Worm (Caenorhabditis elegans) whole organism, L4 larva: ENCODE data around the gene henn-1.
A peak's percentile ranks its signal among the peaks of the same experiment; 100 is the strongest.

Experiments used
- F10B5.3 ChIP-seq: sonication (generic microtip); optimal IDR thresholded peaks from 2 replicates; lab custom pipeline; 2016; ENCODE audit warnings: mild to moderate bottlenecking, missing genetic modification characterization, missing compliant biosample characterization
- F26F4.8 ChIP-seq: fragments of 200-800 bp; sonication (Bioruptor generic); conservative IDR thresholded peaks from 2 replicates; pipeline ENCODE4 v1.3.6; 2022; ENCODE audit warnings: missing genetic modification characterization, missing compliant biosample characterization
- F37D6.2 ChIP-seq: sonication (generic microtip); optimal IDR thresholded peaks from 2 replicates; lab custom pipeline; 2016; ENCODE audit warnings: mild to moderate bottlenecking, missing genetic modification characterization, missing compliant biosample characterization
- F49E8.2 ChIP-seq: sonication (generic microtip); optimal IDR thresholded peaks from 2 replicates; lab custom pipeline; 2016; ENCODE audit warnings: missing compliant biosample characterization, mild to moderate bottlenecking, missing genetic modification characterization, borderline replicate concordance
- T26A8.4 ChIP-seq: fragments of 200-800 bp; sonication (Bioruptor generic); IDR thresholded peaks from 2 replicates; pipeline ENCODE4 v1.3.6; 2022; ENCODE audit warnings: missing genetic modification characterization, missing compliant biosample characterization
- ZK337.2 ChIP-seq: fragments of 200-800 bp; sonication (Bioruptor generic); IDR thresholded peaks from 2 replicates; pipeline ENCODE4 v1.3.6; 2022; ENCODE audit warnings: missing genetic modification reagents, missing genetic modification characterization, missing compliant biosample characterization
- ama-1 ChIP-seq: fragments of 150-350 bp; optimal IDR thresholded peaks from 2 replicates; lab custom pipeline; 2014; ENCODE audit warnings: inconsistent platforms, mixed read lengths
- arid-1 ChIP-seq: fragments of 200-800 bp; sonication (Bioruptor generic); conservative IDR thresholded peaks from 2 replicates; pipeline ENCODE4 v1.3.6; 2022; ENCODE audit warnings: missing genetic modification reagents, missing genetic modification characterization, missing compliant biosample characterization
- ceh-20 ChIP-seq: fragments of 200-800 bp; sonication (Bioruptor generic); IDR thresholded peaks from 2 replicates; pipeline ENCODE4 v1.3.6; 2022; ENCODE audit warnings: missing genetic modification reagents, missing genetic modification characterization, missing compliant biosample characterization
- ceh-44 ChIP-seq: fragments of 200-800 bp; sonication (Bioruptor generic); IDR thresholded peaks from 2 replicates; pipeline ENCODE4 v1.3.6; 2022; ENCODE audit warnings: missing genetic modification reagents, missing genetic modification characterization, missing compliant biosample characterization
- ceh-62 ChIP-seq: sonication (generic microtip); optimal IDR thresholded peaks from 2 replicates; lab custom pipeline; 2017; ENCODE audit warnings: missing biosample characterization, missing genetic modification characterization
- ceh-82 ChIP-seq: sonication (generic microtip); optimal IDR thresholded peaks from 2 replicates; lab custom pipeline; 2017; ENCODE audit warnings: missing biosample characterization, missing genetic modification characterization
- daf-16 ChIP-seq, 3 experiments: sonication (generic microtip); optimal IDR thresholded peaks; 2 replicates each; lab custom pipeline; 2016 to 2017; ENCODE audit warnings: missing genetic modification characterization in 3 of 3, missing genetic modification reagents in 3 of 3, mild to moderate bottlenecking in 2 of 3, missing compliant biosample characterization in 2 of 3, missing biosample characterization in 1 of 3, moderate library complexity in 1 of 3
- dmd-6 ChIP-seq: fragments of 200-800 bp; sonication (Bioruptor generic); IDR thresholded peaks from 2 replicates; pipeline ENCODE4 v1.3.6; 2022; ENCODE audit warnings: missing genetic modification reagents, missing genetic modification characterization, missing compliant biosample characterization
- egl-43 ChIP-seq: fragments of 200-800 bp; sonication (Bioruptor generic); IDR thresholded peaks from 2 replicates; pipeline ENCODE4 v1.3.6; 2022; ENCODE audit warnings: missing genetic modification reagents, missing genetic modification characterization, missing compliant biosample characterization
- fkh-10 ChIP-seq: fragments of 150-350 bp; optimal IDR thresholded peaks from 2 replicates; lab custom pipeline; 2014; ENCODE audit warnings: missing biosample characterization, missing genetic modification reagents, missing genetic modification characterization
- fos-1 ChIP-seq: fragments of 150-350 bp; optimal IDR thresholded peaks from 2 replicates; lab custom pipeline; 2014; ENCODE audit warnings: missing biosample characterization, missing genetic modification characterization
- hmg-1.1 ChIP-seq: fragments of 200-800 bp; sonication (Bioruptor generic); IDR thresholded peaks from 2 replicates; pipeline ENCODE4 v1.3.6; 2022; ENCODE audit warnings: missing genetic modification reagents, missing genetic modification characterization, missing compliant biosample characterization
- lin-13 ChIP-seq: fragments of 150-350 bp; optimal IDR thresholded peaks from 2 replicates; lab custom pipeline; 2014; ENCODE audit warnings: missing biosample characterization, missing genetic modification reagents, missing genetic modification characterization
- lin-38 ChIP-seq: fragments of 200-800 bp; sonication (Bioruptor generic); IDR thresholded peaks from 2 replicates; pipeline ENCODE4 v1.3.6; 2022; ENCODE audit warnings: missing genetic modification reagents, missing genetic modification characterization, missing compliant biosample characterization
- madf-5 ChIP-seq, 2 experiments: fragments of 200-800 bp; sonication (Bioruptor generic); IDR thresholded peaks; 2 replicates each; pipeline ENCODE4 v1.3.6; 2022; ENCODE audit warnings: missing compliant biosample characterization in 2 of 2, missing genetic modification characterization in 2 of 2
- madf-9 ChIP-seq: fragments of 200-800 bp; sonication (Bioruptor generic); conservative IDR thresholded peaks from 2 replicates; pipeline ENCODE4 v1.3.6; 2022; ENCODE audit warnings: missing genetic modification reagents, missing genetic modification characterization, missing compliant biosample characterization
- mdt-29 ChIP-seq: fragments of 200-800 bp; sonication (Bioruptor generic); IDR thresholded peaks from 2 replicates; pipeline ENCODE4 v1.3.6; 2022; ENCODE audit warnings: missing genetic modification reagents, missing genetic modification characterization, missing compliant biosample characterization
- mes-2 ChIP-seq: sonication (generic microtip); optimal IDR thresholded peaks from 2 replicates; lab custom pipeline; 2016; ENCODE audit warnings: missing genotype, mild to moderate bottlenecking, missing genetic modification characterization, missing compliant biosample characterization; ENCODE audit not compliant: poor library complexity, severe bottlenecking
- mxl-3 ChIP-seq: fragments of 200-800 bp; sonication (Bioruptor generic); optimal IDR thresholded peaks from 2 replicates; lab custom pipeline; 2018; ENCODE audit warnings: mild to moderate bottlenecking, missing genetic modification characterization, missing compliant biosample characterization
- nhr-102 ChIP-seq: sonication (generic microtip); optimal IDR thresholded peaks from 2 replicates; lab custom pipeline; 2016; ENCODE audit warnings: mild to moderate bottlenecking, missing genetic modification characterization, moderate library complexity, missing compliant biosample characterization
- nhr-11 ChIP-seq: fragments of 150-350 bp; optimal IDR thresholded peaks from 2 replicates; lab custom pipeline; 2014; ENCODE audit warnings: missing biosample characterization, missing genetic modification characterization
- nhr-111 ChIP-seq: fragments of 200-800 bp; sonication (Bioruptor generic); optimal IDR thresholded peaks from 2 replicates; lab custom pipeline; 2018; ENCODE audit warnings: mild to moderate bottlenecking, missing genetic modification characterization, missing compliant biosample characterization
- nhr-237 ChIP-seq: sonication (generic microtip); optimal IDR thresholded peaks from 2 replicates; lab custom pipeline; 2017; ENCODE audit warnings: missing biosample characterization, missing genetic modification characterization
- nhr-28 ChIP-seq: fragments of 150-350 bp; optimal IDR thresholded peaks from 2 replicates; lab custom pipeline; 2014; ENCODE audit warnings: missing biosample characterization, missing genetic modification characterization
- rbr-2 ChIP-seq: sonication (generic microtip); optimal IDR thresholded peaks from 2 replicates; lab custom pipeline; 2016; ENCODE audit warnings: missing genotype, missing genetic modification characterization, missing compliant biosample characterization
- sdz-12 ChIP-seq: fragments of 200-800 bp; sonication (Bioruptor generic); optimal IDR thresholded peaks from 2 replicates; lab custom pipeline; 2018; ENCODE audit warnings: mild to moderate bottlenecking, missing genetic modification characterization, missing compliant biosample characterization
- set-16 ChIP-seq: fragments of 200-800 bp; sonication (Bioruptor generic); IDR thresholded peaks from 2 replicates; pipeline ENCODE4 v1.3.6; 2022; ENCODE audit warnings: missing genetic modification reagents, missing genetic modification characterization, missing compliant biosample characterization
- tag-97 ChIP-seq: fragments of 200-800 bp; sonication (Bioruptor generic); IDR thresholded peaks from 2 replicates; pipeline ENCODE4 v1.3.6; 2022; ENCODE audit warnings: missing genetic modification characterization, missing compliant biosample characterization
- unc-130 ChIP-seq: sonication (generic microtip); optimal IDR thresholded peaks from 2 replicates; lab custom pipeline; 2016; ENCODE audit warnings: missing genetic modification reagents, missing genetic modification characterization, missing compliant biosample characterization
- unc-39 ChIP-seq: sonication (generic microtip); optimal IDR thresholded peaks from 2 replicates; lab custom pipeline; 2017; ENCODE audit warnings: missing biosample characterization, missing genetic modification characterization
- unc-62 ChIP-seq, 3 experiments: fragments of 150-350 bp in 1 of 3; sonication (generic microtip); optimal IDR thresholded peaks in 2 of 3; peaks in 1 of 3; 1 replicate in 1 of 3; 2 replicates in 2 of 3; lab custom pipeline; 2014 to 2017; ENCODE audit warnings: missing biosample characterization in 3 of 3, missing genetic modification characterization in 3 of 3, missing genetic modification reagents in 3 of 3, missing genotype in 1 of 3
- zip-2 ChIP-seq: fragments of 150-350 bp; optimal IDR thresholded peaks from 2 replicates; lab custom pipeline; 2014; ENCODE audit warnings: missing biosample characterization, missing genetic modification characterization

Gene henn-1

ce11 chrIII:8254938-8255337 is 22.5 kb downstream of the henn-1 start, which contains the start of gene F09G8.5:
Gene F09G8.5 (plus strand): TSS chrIII:8254975.
- no peak for TF ChIP-seq mdt-29 (GFP tag; lab: Robert Waterston, UW)
- TF ChIP-seq F37D6.2 (tag; lab: Kevin White, UChicago): no peak
- no peak for TF ChIP-seq unc-130 (GFP tag; lab: Kevin White, UChicago)
- no peak for TF ChIP-seq fos-1
- TF ChIP-seq tag-97: no peak
- no peak for TF ChIP-seq F26F4.8 (GFP tag; lab: Robert Waterston, UW)
- TF ChIP-seq arid-1 (GFP tag; lab: Robert Waterston, UW): no peak
- TF ChIP-seq fkh-10 (GFP tag; lab: Kevin White, UChicago): no peak
- no peak for TF ChIP-seq ceh-82 (tag; lab: Kevin White, UChicago)
- TF ChIP-seq ama-1 (lab: Kevin White, UChicago): no peak
- no peak for TF ChIP-seq ZK337.2 (GFP tag; lab: Robert Waterston, UW)
- TF ChIP-seq T26A8.4 (GFP tag; lab: Robert Waterston, UW): no peak
- no peak for TF ChIP-seq nhr-11 (tag; lab: Kevin White, UChicago)
- TF ChIP-seq, all 104 proteins: peak for 0

- TF ChIP-seq mxl-3 (GFP tag; lab: Kevin White, UChicago) (no peak), set-16 (GFP tag; lab: Robert Waterston, UW) (no peak), ama-1 (lab: Kevin White, UChicago) (no peak), ceh-20 (no peak), nhr-237 (tag; lab: Kevin White, UChicago) (no peak), F10B5.3 (tag; lab: Kevin White, UChicago) (no peak), nhr-102 (tag; lab: Kevin White, UChicago) (no peak), arid-1 (GFP tag; lab: Robert Waterston, UW) (no peak), T26A8.4 (GFP tag; lab: Robert Waterston, UW) (no peak), rbr-2 (tag; lab: Kevin White, UChicago) (no peak), ceh-82 (tag; lab: Kevin White, UChicago) (no peak), unc-39 (tag; lab: Kevin White, UChicago) (no peak), madf-9 (GFP tag; lab: Robert Waterston, UW) (no peak), ceh-62 (tag; lab: Kevin White, UChicago) (no peak), lin-13 (GFP tag; lab: Kevin White, UChicago) (no peak), F49E8.2 (tag; lab: Kevin White, UChicago) (no peak), zip-2 (tag; lab: Kevin White, UChicago) (no peak), daf-16 (GFP tag; optimal IDR thresholded peaks at IDR 0.05; lab: Kevin White, UChicago) (no peak), daf-16 (tag; optimal IDR thresholded peaks at IDR 0.05; lab: Kevin White, UChicago) (no peak), nhr-111 (GFP tag; lab: Kevin White, UChicago) (no peak)
Measured at ce11 chrIII:8258045-8258444, 25.6 kb downstream of the henn-1 start, which contains the start of gene ncr-2. Gene ncr-2 (plus strand): TSS chrIII:8258345.

ce11 chrIII:8262599-8262998 is 30.1 kb downstream of the henn-1 start:
- 0 out of 2 replicates have a peak, but pooled peaks have one; percentile 17 for TF ChIP-seq egl-43 (GFP tag; lab: Robert Waterston, UW)
- peak; percentile 98 for TF ChIP-seq set-16 (GFP tag; lab: Robert Waterston, UW)
- TF ChIP-seq hmg-1.1 (GFP tag; lab: Robert Waterston, UW): no peak
- no peak for TF ChIP-seq dmd-6 (GFP tag; lab: Robert Waterston, UW)
- peak; percentile 51 for TF ChIP-seq sdz-12 (GFP tag; lab: Kevin White, UChicago)
- TF ChIP-seq mes-2 (tag; lab: Kevin White, UChicago): peak; percentile 10
- TF ChIP-seq lin-38: 0 out of 2 replicates have a peak, but pooled peaks have one; percentile 15

ce11 chrIII:8263377-8263776 is 30.9 kb downstream of the henn-1 start, which contains the start of gene col-91:
Gene col-91 (minus strand): TSS chrIII:8263664.
- TF ChIP-seq unc-62 (GFP tag; optimal IDR thresholded peaks at IDR 0.05 in 1 of 2; lab: Kevin White, UChicago): peak in 1 of 2 experiments; percentile 23
- no peak for TF ChIP-seq unc-62 (tag; optimal IDR thresholded peaks at IDR 0.05; lab: Kevin White, UChicago)
- TF ChIP-seq ceh-44 (GFP tag; lab: Robert Waterston, UW): no peak
- no peak for TF ChIP-seq madf-5 (GFP tag; IDR thresholded peaks at IDR 0.05; lab: Robert Waterston, UW)
- peak; percentile 37 for TF ChIP-seq nhr-28
- TF ChIP-seq, all 104 proteins: peak for 2
